Fruit fly (Drosophila melanogaster) whole organism, embryonic: ENCODE data around the gene papi.
A peak's percentile ranks its signal among the peaks of the same experiment; 100 is the strongest.

Experiments
- Ada2b ChIP-seq: fragments of 200-800 bp; sonication (Bioruptor generic); IDR thresholded peaks from 2 replicates; pipeline ENCODE4 v1.3.6; 2022; ENCODE audit warnings: missing biosample characterization, missing genetic modification characterization
- Atf-2 ChIP-seq: fragments of 200-800 bp; sonication (Bioruptor generic); optimal IDR thresholded peaks from 2 replicates; lab custom pipeline; 2016; ENCODE audit warnings: missing biosample characterization, missing genetic modification characterization
- CG11398 ChIP-seq: fragments of 200-800 bp; sonication (Bioruptor generic); optimal IDR thresholded peaks from 2 replicates; lab custom pipeline; 2016; ENCODE audit warnings: missing biosample characterization, missing genetic modification characterization
- CG13123 ChIP-seq: fragments of 200-800 bp; sonication (Bioruptor generic); optimal IDR thresholded peaks from 2 replicates; lab custom pipeline; 2016; ENCODE audit warnings: missing biosample characterization, missing genetic modification characterization
- CG14667 ChIP-seq: fragments of 200-800 bp; sonication (Bioruptor generic); IDR thresholded peaks from 2 replicates; pipeline ENCODE4 v1.3.6; 2022; ENCODE audit warnings: missing biosample characterization, missing genetic modification characterization
- CG1529 ChIP-seq: fragments of 200-800 bp; sonication (Bioruptor generic); optimal IDR thresholded peaks from 3 replicates; lab custom pipeline; 2018; ENCODE audit warnings: missing biosample characterization, missing genetic modification characterization
- CG1602 ChIP-seq: fragments of 200-800 bp; sonication (Bioruptor generic); optimal IDR thresholded peaks from 3 replicates; lab custom pipeline; 2016; ENCODE audit warnings: missing biosample characterization, missing genetic modification characterization
- CG17328 ChIP-seq: fragments of 200-800 bp; sonication (Bioruptor generic); IDR thresholded peaks from 2 replicates; pipeline ENCODE4 v1.3.6; 2022; ENCODE audit warnings: missing biosample characterization, missing genetic modification characterization
- CG2678 ChIP-seq: fragments of 200-800 bp; sonication (Bioruptor generic); optimal IDR thresholded peaks from 3 replicates; lab custom pipeline; 2019; ENCODE audit warnings: missing biosample characterization, mild to moderate bottlenecking, missing genetic modification characterization, moderate library complexity
- CG31224 ChIP-seq: fragments of 200-800 bp; sonication (Bioruptor generic); IDR thresholded peaks from 2 replicates; pipeline ENCODE4 v1.3.6; 2022; ENCODE audit warnings: missing biosample characterization, missing genetic modification characterization
- CG6791 ChIP-seq: fragments of 200-800 bp; sonication (Bioruptor generic); IDR thresholded peaks from 3 replicates; pipeline ENCODE4 v1.3.6; 2022; ENCODE audit warnings: missing biosample characterization, missing genetic modification characterization; ENCODE audit not compliant: partially characterized antibody
- CG7928 ChIP-seq: fragments of 200-800 bp; sonication (Bioruptor generic); optimal IDR thresholded peaks from 2 replicates; lab custom pipeline; 2017; ENCODE audit warnings: missing biosample characterization, mild to moderate bottlenecking, missing genetic modification characterization
- CG7987 ChIP-seq: fragments of 200-800 bp; sonication (Bioruptor generic); optimal IDR thresholded peaks from 2 replicates; lab custom pipeline; 2018; ENCODE audit warnings: missing biosample characterization, mild to moderate bottlenecking, missing genetic modification characterization, moderate library complexity
- CG8281 ChIP-seq: fragments of 200-800 bp; sonication (Bioruptor generic); optimal IDR thresholded peaks from 2 replicates; lab custom pipeline; 2018; ENCODE audit warnings: missing biosample characterization, mild to moderate bottlenecking, missing genetic modification characterization, moderate library complexity
- CG8290 ChIP-seq, 3 experiments: fragments of 200-800 bp; sonication (Bioruptor generic); optimal IDR thresholded peaks; 2 replicates each; lab custom pipeline; 2016 to 2019; ENCODE audit warnings: missing biosample characterization in 3 of 3, missing genetic modification characterization in 3 of 3, mild to moderate bottlenecking in 2 of 3, moderate library complexity in 1 of 3
- CG8924 ChIP-seq: fragments of 200-800 bp; optimal IDR thresholded peaks from 3 replicates; lab custom pipeline; 2019; ENCODE audit warnings: missing biosample characterization, mild to moderate bottlenecking, missing genetic modification characterization, moderate library complexity
- CkIIα-i1 ChIP-seq: fragments of 200-800 bp; sonication (Bioruptor generic); IDR thresholded peaks from 2 replicates; pipeline ENCODE4 v1.3.6; 2022; ENCODE audit warnings: missing biosample characterization, missing genetic modification characterization
- Gsc ChIP-seq: fragments of 200-800 bp; sonication (Bioruptor generic); IDR thresholded peaks from 2 replicates; pipeline ENCODE4 v1.3.6; 2022; ENCODE audit warnings: missing biosample characterization, missing genetic modification characterization
- Gug ChIP-seq: fragments of 200-800 bp; sonication (Bioruptor generic); IDR thresholded peaks from 4 replicates; pipeline ENCODE4 v1.3.6; 2022; ENCODE audit warnings: missing biosample characterization, missing genetic modification characterization
- HLH4C ChIP-seq: fragments of 200-800 bp; sonication (Bioruptor generic); IDR thresholded peaks from 3 replicates; pipeline ENCODE4 v1.3.6; 2022; ENCODE audit warnings: missing biosample characterization, missing genetic modification characterization; ENCODE audit not compliant: partially characterized antibody
- Hr39 ChIP-seq: fragments of >200 bp; optimal IDR thresholded peaks from 2 replicates; lab custom pipeline; 2017
- Hr78 ChIP-seq, 2 experiments: fragments of 200-800 bp in 1 of 2; fragments of >200 bp in 1 of 2; sonication (Bioruptor generic) in 1 of 2; optimal IDR thresholded peaks; 2 replicates each; lab custom pipeline; 2017 to 2019; ENCODE audit warnings: missing biosample characterization in 2 of 2, missing genetic modification characterization in 2 of 2, mild to moderate bottlenecking in 1 of 2, moderate library complexity in 1 of 2
- Kr ChIP-seq: fragments of 200-800 bp; sonication (Bioruptor generic); optimal IDR thresholded peaks from 2 replicates; lab custom pipeline; 2017; ENCODE audit warnings: missing biosample characterization, mild to moderate bottlenecking, missing genetic modification characterization
- Med ChIP-seq: fragments of 200-800 bp; sonication (Bioruptor generic); peaks from one replicate; lab custom pipeline; 2016; ENCODE audit warnings: missing biosample characterization, missing genetic modification characterization, mild to moderate bottlenecking, inconsistent platforms, moderate library complexity
- Vsx1 ChIP-seq: fragments of 200-800 bp; sonication (Bioruptor generic); optimal IDR thresholded peaks from 2 replicates; lab custom pipeline; 2017; ENCODE audit warnings: missing biosample characterization, mild to moderate bottlenecking, missing genetic modification characterization, missing genetic modification reagents
- Xbp1 ChIP-seq: fragments of 200-800 bp; sonication (Bioruptor generic); optimal IDR thresholded peaks from 3 replicates; lab custom pipeline; 2016; ENCODE audit warnings: missing biosample characterization, mild to moderate bottlenecking, missing genetic modification characterization
- bab2 ChIP-seq: fragments of 200-800 bp; sonication (Bioruptor generic); optimal IDR thresholded peaks from 2 replicates; lab custom pipeline; 2016; ENCODE audit warnings: missing biosample characterization, missing genetic modification characterization
- bbx ChIP-seq: fragments of 200-800 bp; sonication (Bioruptor generic); IDR thresholded peaks from 2 replicates; pipeline ENCODE4 v1.3.6; 2022; ENCODE audit warnings: missing biosample characterization, missing genetic modification characterization; ENCODE audit not compliant: partially characterized antibody
- br ChIP-seq: fragments of >200 bp; optimal IDR thresholded peaks from 2 replicates; lab custom pipeline; 2017
- cad ChIP-seq: fragments of >200 bp; optimal IDR thresholded peaks from 2 replicates; lab custom pipeline; 2017; ENCODE audit warnings: missing biosample characterization, missing genetic modification characterization
- crp ChIP-seq, 2 experiments: fragments of 200-800 bp; sonication (Bioruptor generic); optimal IDR thresholded peaks; 2 replicates in 1 of 2; 3 replicates in 1 of 2; lab custom pipeline; 2017; ENCODE audit warnings: missing biosample characterization in 2 of 2, missing genetic modification characterization in 2 of 2, mild to moderate bottlenecking in 1 of 2, moderate library complexity in 1 of 2
- dysf ChIP-seq: fragments of 200-800 bp; sonication (Bioruptor generic); IDR thresholded peaks from 3 replicates; pipeline ENCODE4 v1.3.6; 2022; ENCODE audit warnings: missing biosample characterization, missing genetic modification characterization
- en ChIP-seq: fragments of 200-800 bp; sonication (Bioruptor generic); optimal IDR thresholded peaks from 2 replicates; lab custom pipeline; 2016; ENCODE audit warnings: missing biosample characterization, missing genetic modification characterization
- gem ChIP-seq: fragments of 200-800 bp; sonication (Bioruptor generic); optimal IDR thresholded peaks from 2 replicates; lab custom pipeline; 2019; ENCODE audit warnings: missing biosample characterization, mild to moderate bottlenecking, missing genetic modification characterization, moderate library complexity
- grau ChIP-seq: fragments of 200-800 bp; optimal IDR thresholded peaks from 3 replicates; lab custom pipeline; 2019; ENCODE audit warnings: missing biosample characterization, mild to moderate bottlenecking, missing genetic modification characterization, moderate library complexity
- hbn ChIP-seq: fragments of 200-800 bp; sonication (Bioruptor generic); IDR thresholded peaks from 2 replicates; pipeline ENCODE4 v1.3.6; 2022; ENCODE audit warnings: missing biosample characterization, missing genetic modification characterization; ENCODE audit not compliant: partially characterized antibody
- hth ChIP-seq: fragments of >200 bp; optimal IDR thresholded peaks from 2 replicates; lab custom pipeline; 2017; ENCODE audit warnings: inconsistent platforms
- insv ChIP-seq, 2 experiments: fragments of 200-800 bp; sonication (Bioruptor generic); optimal IDR thresholded peaks; 3 replicates each; lab custom pipeline; 2016 to 2018; ENCODE audit warnings: missing biosample characterization in 2 of 2, missing genetic modification characterization in 2 of 2
- lmd ChIP-seq: fragments of 200-800 bp; sonication (Bioruptor generic); IDR thresholded peaks from 2 replicates; pipeline ENCODE4 v1.3.6; 2022; ENCODE audit warnings: missing biosample characterization, missing genetic modification characterization
- odd ChIP-seq: fragments of 200-800 bp; sonication (Bioruptor generic); optimal IDR thresholded peaks from 2 replicates; lab custom pipeline; 2017; ENCODE audit warnings: missing biosample characterization, mild to moderate bottlenecking, missing genetic modification characterization
- pfk ChIP-seq: fragments of 200-800 bp; sonication (Bioruptor generic); optimal IDR thresholded peaks from 2 replicates; lab custom pipeline; 2018; ENCODE audit warnings: missing biosample characterization, mild to moderate bottlenecking, missing genetic modification characterization, moderate library complexity
- prd ChIP-seq, 3 experiments: fragments of >200 bp in 2 of 3; fragments of 200-800 bp in 1 of 3; sonication (Bioruptor generic) in 1 of 3; optimal IDR thresholded peaks in 2 of 3; IDR thresholded peaks in 1 of 3; 2 replicates in 2 of 3; 3 replicates in 1 of 3; pipeline versions ENCODE4 v1.3.6 to Lab custom; 2017 to 2022; ENCODE audit warnings: missing biosample characterization in 1 of 3, missing genetic modification characterization in 1 of 3
- sens ChIP-seq: fragments of 200-800 bp; sonication (Bioruptor generic); peaks from one replicate; lab custom pipeline; 2016; ENCODE audit warnings: missing biosample characterization, missing genetic modification characterization
- sima ChIP-seq: fragments of 200-800 bp; sonication (Bioruptor generic); optimal IDR thresholded peaks from 2 replicates; lab custom pipeline; 2016; ENCODE audit warnings: missing biosample characterization, missing genetic modification characterization
- slou ChIP-seq: fragments of 200-800 bp; sonication (Bioruptor generic); optimal IDR thresholded peaks from 3 replicates; lab custom pipeline; 2016; ENCODE audit warnings: missing biosample characterization, missing genetic modification characterization
- sna ChIP-seq: fragments of 200-800 bp; sonication (Bioruptor generic); IDR thresholded peaks from 2 replicates; pipeline ENCODE4 v1.3.6; 2022; ENCODE audit warnings: missing biosample characterization, missing genetic modification characterization; ENCODE audit not compliant: partially characterized antibody
- tin ChIP-seq: fragments of 200-800 bp; sonication (Bioruptor generic); optimal IDR thresholded peaks from 3 replicates; lab custom pipeline; 2016; ENCODE audit warnings: missing biosample characterization, missing genetic modification characterization
- tll ChIP-seq, 2 experiments: fragments of 200-800 bp in 1 of 2; fragments of >200 bp in 1 of 2; sonication (Bioruptor generic) in 1 of 2; optimal IDR thresholded peaks; 2 replicates each; lab custom pipeline; 2017 to 2019; ENCODE audit warnings: missing biosample characterization in 2 of 2, missing genetic modification characterization in 2 of 2, mild to moderate bottlenecking in 1 of 2, moderate library complexity in 1 of 2
- tup ChIP-seq: fragments of 200-800 bp; sonication (Bioruptor generic); optimal IDR thresholded peaks from 2 replicates; lab custom pipeline; 2016; ENCODE audit warnings: missing biosample characterization, mild to moderate bottlenecking, missing genetic modification characterization, moderate library complexity
- vfl ChIP-seq: fragments of 200-800 bp; sonication (Bioruptor generic); optimal IDR thresholded peaks from 2 replicates; lab custom pipeline; 2016; ENCODE audit warnings: missing biosample characterization, missing genetic modification characterization
- zen2 ChIP-seq: fragments of 200-800 bp; sonication (Bioruptor generic); IDR thresholded peaks from 3 replicates; pipeline ENCODE4 v1.3.6; 2022; ENCODE audit warnings: missing biosample characterization, missing genetic modification characterization; ENCODE audit not compliant: partially characterized antibody

Gene papi

dm6 chr2L:2179366-2179765, 41.2 kb upstream of the papi start (continued):
- TF ChIP-seq Kr (GFP tag; lab: Kevin White, UChicago) (no peak), crp (GFP tag; optimal IDR thresholded peaks at IDR 0.05; lab: Kevin White, UChicago) (no peak), CkIIα-i1 (GFP tag; lab: Robert Waterston, UW) (no peak), CG14667 (GFP tag; lab: Robert Waterston, UW) (peak; percentile 58), Gsc (no peak), lmd (GFP tag; lab: Robert Waterston, UW) (peak; percentile 86), grau (peak; percentile 81), HLH4C (GFP tag; lab: Robert Waterston, UW) (no peak), CG6791 (GFP tag; lab: Robert Waterston, UW) (no peak), CG8281 (peak; percentile 45), insv (GFP tag; optimal IDR thresholded peaks at IDR 0.05; lab: Kevin White, UChicago) (no peak), dysf (GFP tag; lab: Robert Waterston, UW) (peak; percentile 86), sima (GFP tag; lab: Kevin White, UChicago) (peak; percentile 34), hth (lab: Kevin White, UChicago) (no peak), en (GFP tag; lab: Kevin White, UChicago) (peak; percentile 15), zen2 (GFP tag; lab: Robert Waterston, UW) (no peak), CG13123 (GFP tag; lab: Kevin White, UChicago) (peak; percentile 34), Ada2b (peak; percentile 61), slou (GFP tag; lab: Kevin White, UChicago) (no peak), Atf-2 (GFP tag; lab: Kevin White, UChicago) (peak; percentile 71), sna (no peak), prd (optimal IDR thresholded peaks at IDR 0.05; lab: Kevin White, UChicago) (no peak), prd (GFP tag; IDR thresholded peaks at IDR 0.05; lab: Robert Waterston, UW) (peak; percentile 81), CG7987 (peak; percentile 54), br (lab: Kevin White, UChicago) (no peak), sens (peak; percentile 87), CG11398 (GFP tag; lab: Kevin White, UChicago) (peak; percentile 58), pfk (GFP tag; lab: Kevin White, UChicago) (no peak), CG31224 (GFP tag; lab: Robert Waterston, UW) (peak; percentile 75)
- TF ChIP-seq, all 482 proteins: peak for 340

DNA sequence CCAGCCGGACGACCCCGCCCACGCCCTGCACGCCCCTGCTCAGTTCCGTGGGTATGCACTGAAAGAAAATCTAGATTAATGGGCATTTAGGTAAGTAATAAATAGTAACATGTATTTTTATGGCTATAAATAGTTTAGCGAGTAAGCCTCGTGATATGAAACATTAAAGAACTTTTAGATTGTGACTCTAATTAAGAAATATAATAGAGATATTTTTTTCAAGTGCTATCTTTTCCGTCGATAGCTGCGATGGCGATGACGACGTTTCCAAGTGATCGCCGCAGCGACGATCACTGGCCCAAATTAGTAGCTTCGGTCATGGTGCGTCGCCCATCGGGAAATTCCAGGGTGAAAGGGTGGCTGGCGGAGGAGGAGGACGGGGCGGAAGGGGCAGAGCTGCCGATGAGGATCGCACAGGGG, 40.4 kb upstream of the papi start:
- TF ChIP-seq CG7928 (GFP tag; lab: Kevin White, UChicago) (peak; percentile 27), odd (GFP tag; lab: Kevin White, UChicago) (peak; percentile 77), Gug (GFP tag; lab: Robert Waterston, UW) (peak; percentile 70), CG1602 (peak; percentile 85), cad (GFP tag; lab: Kevin White, UChicago) (no peak), CG8924 (peak; percentile 93), hbn (GFP tag; lab: Robert Waterston, UW) (no peak), CG1529 (GFP tag; lab: Kevin White, UChicago) (peak; percentile 85), Xbp1 (peak; percentile 90), CG2678 (tag; lab: Kevin White, UChicago) (peak; percentile 93), Med (peak; percentile 97), Hr39 (no peak), gem (tag; lab: Kevin White, UChicago) (peak; percentile 96), tup (GFP tag; lab: Kevin White, UChicago) (peak; percentile 68), tll (GFP tag; optimal IDR thresholded peaks at IDR 0.05; lab: Kevin White, UChicago) (peak in 1 of 2 experiments; percentile 31), Hr78 (GFP tag; optimal IDR thresholded peaks at IDR 0.05; lab: Kevin White, UChicago) (peak in 1 of 2 experiments; percentile 97), CG17328 (GFP tag; lab: Robert Waterston, UW) (peak; percentile 93), Vsx1 (GFP tag; lab: Kevin White, UChicago) (peak; percentile 80), tin (GFP tag; lab: Kevin White, UChicago) (peak; percentile 91), CG8290 (GFP tag; optimal IDR thresholded peaks at IDR 0.05; lab: Kevin White, UChicago) (peak; percentile 73), CG8290 (tag; optimal IDR thresholded peaks at IDR 0.05; lab: Kevin White, UChicago) (peak; percentile 26 to 81), vfl (peak; percentile 63), bbx (GFP tag; lab: Robert Waterston, UW) (no peak), bab2 (GFP tag; lab: Kevin White, UChicago) (peak; percentile 74)
